Worm (Caenorhabditis elegans): ENCODE results near the gene gid-8.

The gid-8 gene

DNA sequence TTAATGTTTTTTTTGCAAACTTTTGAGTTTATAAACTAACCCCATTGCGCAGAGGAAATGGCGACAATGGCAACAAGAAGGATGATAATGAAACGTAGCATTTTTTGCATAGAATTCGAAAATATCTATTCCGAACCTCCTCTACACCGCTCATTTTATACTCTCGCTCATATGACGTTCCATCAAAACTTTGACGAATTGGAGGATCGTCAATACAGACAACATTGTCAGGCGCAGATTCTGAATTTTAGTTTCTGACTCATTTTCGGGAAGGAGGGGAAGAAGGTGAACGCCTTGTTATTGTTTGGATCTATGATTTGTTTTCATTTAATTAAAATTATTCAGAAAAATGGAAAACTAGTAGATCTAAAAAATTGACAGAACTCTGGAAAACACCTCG, 23.4 kb upstream of the gid-8 start, which contains the start of gene cnc-1:
TSS of gene cnc-1 (minus strand) at position 101 of the 400 bp plus-strand sequence.
- TF ChIP-seq pha-2 (tag; optimal IDR thresholded peaks at IDR 0.05) (no peak), ceh-19 (GFP tag; optimal IDR thresholded peaks at IDR 0.05) (no peak), unc-42 (tag; optimal IDR thresholded peaks at IDR 0.05) (no peak), ahr-1 (tag; optimal IDR thresholded peaks at IDR 0.05) (no peak), tbx-2 (tag; optimal IDR thresholded peaks at IDR 0.05) (no peak), C08G9.2 (tag; optimal IDR thresholded peaks at IDR 0.05) (no peak), ceh-9 (tag; optimal IDR thresholded peaks at IDR 0.05) (no peak), ceh-18 (tag; optimal IDR thresholded peaks at IDR 0.05) (no peak), ceh-34 (tag; optimal IDR thresholded peaks at IDR 0.05) (no peak), pat-9 (tag; optimal IDR thresholded peaks at IDR 0.05) (no peak), ceh-48 (tag; optimal IDR thresholded peaks at IDR 0.05) (no peak), unc-3 (GFP tag; conservative IDR thresholded peaks at IDR 0.05) (no peak), unc-3 (tag; optimal IDR thresholded peaks at IDR 0.05) (no peak), sox-2 (GFP tag; IDR thresholded peaks at IDR 0.05) (no peak), odd-2 (tag; optimal IDR thresholded peaks at IDR 0.05) (no peak), sox-4 (tag; optimal IDR thresholded peaks at IDR 0.05) (no peak), pax-1 (tag; optimal IDR thresholded peaks at IDR 0.05) (no peak)

DNA sequence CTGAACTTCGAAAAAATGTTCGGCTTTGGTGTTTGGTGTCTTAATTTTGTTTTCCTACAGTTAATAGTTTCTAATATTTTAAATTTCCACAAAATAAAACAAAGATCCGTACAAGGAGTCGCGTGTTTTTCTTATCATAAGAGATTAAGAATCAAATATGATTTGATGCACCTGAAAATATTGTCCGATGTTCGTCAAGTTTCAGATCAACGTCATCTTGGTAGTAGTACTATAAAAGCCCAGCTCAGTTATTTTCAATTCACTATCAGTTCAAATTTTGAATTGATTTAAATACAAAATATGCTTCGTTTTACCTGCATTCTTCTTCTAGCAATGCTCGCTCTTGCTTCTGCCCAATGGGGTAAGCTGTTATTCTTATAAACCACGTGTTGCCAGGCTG, 22.5 kb upstream of the gid-8 start, which contains the start of gene cnc-5:
TSS of gene cnc-5 (plus strand) at position 301 of the 400 bp plus-strand sequence.
- no peak for TF ChIP-seq ceh-48 (tag; optimal IDR thresholded peaks at IDR 0.05)
- no peak for TF ChIP-seq dmd-4 (tag; optimal IDR thresholded peaks at IDR 0.05; ENCODE audit: borderline replicate concordance)
- TF ChIP-seq unc-42 (tag; optimal IDR thresholded peaks at IDR 0.05): no peak
- no peak for TF ChIP-seq fkh-6 (tag; optimal IDR thresholded peaks at IDR 0.05)
- no peak for TF ChIP-seq ceh-18 (tag; optimal IDR thresholded peaks at IDR 0.05)
- no peak for TF ChIP-seq rnt-1 (tag; optimal IDR thresholded peaks at IDR 0.05)
- TF ChIP-seq pat-9 (tag; optimal IDR thresholded peaks at IDR 0.05): no peak
- TF ChIP-seq che-1 (tag; optimal IDR thresholded peaks at IDR 0.05): no peak
- no peak for TF ChIP-seq pag-3 (tag; optimal IDR thresholded peaks at IDR 0.05; ENCODE audit: borderline replicate concordance)
- TF ChIP-seq nhr-232 (tag; optimal IDR thresholded peaks at IDR 0.05): no peak
- no peak for TF ChIP-seq sox-2 (GFP tag; IDR thresholded peaks at IDR 0.05)
- TF ChIP-seq pha-4 (tag; optimal IDR thresholded peaks at IDR 0.05): no peak
- no peak for TF ChIP-seq ztf-16 (tag; optimal IDR thresholded peaks at IDR 0.05)
- TF ChIP-seq tbx-7 (tag; optimal IDR thresholded peaks at IDR 0.05): no peak
- no peak for TF ChIP-seq sox-4 (tag; optimal IDR thresholded peaks at IDR 0.05)
- no peak for TF ChIP-seq hlh-13 (GFP tag; optimal IDR thresholded peaks at IDR 0.05)
- no peak for TF ChIP-seq sdc-2 (tag; optimal IDR thresholded peaks at IDR 0.05)
- TF ChIP-seq madf-2 (tag; optimal IDR thresholded peaks at IDR 0.05): no peak
- TF ChIP-seq ama-1 (optimal IDR thresholded peaks at IDR 0.05): no peak

DNA sequence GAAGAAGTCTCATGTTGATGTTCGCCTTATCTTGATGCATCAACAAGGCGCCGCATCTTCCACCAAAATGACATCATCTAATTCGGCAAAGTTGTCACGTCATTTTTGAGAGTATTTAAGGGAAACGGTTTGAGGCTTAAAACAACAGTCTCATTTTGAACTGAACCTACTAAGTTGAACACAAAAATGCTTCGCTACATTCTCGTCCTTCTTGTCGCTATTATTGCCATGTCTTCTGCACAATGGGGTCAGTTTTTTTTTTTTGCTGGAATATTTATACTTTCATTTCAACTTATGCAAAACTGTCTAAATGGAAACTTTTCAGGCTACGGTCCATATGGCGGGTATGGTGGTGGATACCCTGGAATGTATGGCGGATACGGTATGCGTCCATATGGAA, 20.5 kb upstream of the gid-8 start, which contains the start of gene cnc-4:
TSS of gene cnc-4 (plus strand) at position 117 of the 400 bp plus-strand sequence.
- TF ChIP-seq pat-9 (tag; optimal IDR thresholded peaks at IDR 0.05): no peak
- TF ChIP-seq pax-1 (tag; optimal IDR thresholded peaks at IDR 0.05): no peak
- no peak for TF ChIP-seq ceh-31 (tag; optimal IDR thresholded peaks at IDR 0.05)
- no peak for TF ChIP-seq ref-2 (tag; optimal IDR thresholded peaks at IDR 0.05)
- TF ChIP-seq ceh-48 (tag; optimal IDR thresholded peaks at IDR 0.05): no peak
- TF ChIP-seq ama-1 (optimal IDR thresholded peaks at IDR 0.05): no peak
- TF ChIP-seq ceh-34 (tag; optimal IDR thresholded peaks at IDR 0.05): no peak
- no peak for TF ChIP-seq elt-4 (tag; optimal IDR thresholded peaks at IDR 0.05)
- TF ChIP-seq ceh-45 (GFP tag; IDR thresholded peaks at IDR 0.05): no peak
- no peak for TF ChIP-seq syd-9 (tag; optimal IDR thresholded peaks at IDR 0.05)
- no peak for TF ChIP-seq elt-2 (tag; optimal IDR thresholded peaks at IDR 0.05)
- TF ChIP-seq C08G9.2 (tag; optimal IDR thresholded peaks at IDR 0.05): no peak
- TF ChIP-seq pha-2 (tag; optimal IDR thresholded peaks at IDR 0.05): no peak
- no peak for TF ChIP-seq odd-2 (tag; optimal IDR thresholded peaks at IDR 0.05)
- no peak for TF ChIP-seq che-1 (tag; optimal IDR thresholded peaks at IDR 0.05)
- no peak for TF ChIP-seq pros-1 (tag; optimal IDR thresholded peaks at IDR 0.05)
- no peak for TF ChIP-seq ets-4 (tag; optimal IDR thresholded peaks at IDR 0.05)
- no peak for TF ChIP-seq pha-4 (tag; optimal IDR thresholded peaks at IDR 0.05)
